Worm (Caenorhabditis elegans): ENCODE measurements around the gene nspe-3.

nspe-3 gene

ce11 chrII:12654447-12654846 lies 36.8 kb downstream of the nspe-3 start, which contains the start of gene rgs-4:
Gene rgs-4 (plus strand): TSS chrII:12654747.
- no peak for TF ChIP-seq ceh-24 (tag; optimal IDR thresholded peaks at IDR 0.05)
- TF ChIP-seq T23F11.4 (GFP tag; optimal IDR thresholded peaks at IDR 0.05), result no peak
- TF ChIP-seq ama-1 (optimal IDR thresholded peaks at IDR 0.05), result no peak
- TF ChIP-seq ceh-22 (tag; optimal IDR thresholded peaks at IDR 0.05), result no peak
- TF ChIP-seq gmeb-2 (tag; optimal IDR thresholded peaks at IDR 0.05), result no peak
- TF ChIP-seq syd-9 (tag; optimal IDR thresholded peaks at IDR 0.05), result no peak
- TF ChIP-seq hlh-15 (tag; optimal IDR thresholded peaks at IDR 0.05), result no peak
- TF ChIP-seq unc-42 (tag; optimal IDR thresholded peaks at IDR 0.05), result no peak
- TF ChIP-seq ceh-14 (tag; optimal IDR thresholded peaks at IDR 0.05), result no peak
- TF ChIP-seq ceh-48 (tag; optimal IDR thresholded peaks at IDR 0.05), result no peak
- no peak for TF ChIP-seq elt-2 (tag; optimal IDR thresholded peaks at IDR 0.05)
- TF ChIP-seq hlh-8 (tag; optimal IDR thresholded peaks at IDR 0.05), result no peak
- no peak for TF ChIP-seq nfya-1 (tag; optimal IDR thresholded peaks at IDR 0.05)
- no peak for TF ChIP-seq F13H6.1 (tag; optimal IDR thresholded peaks at IDR 0.05)
- TF ChIP-seq fax-1 (tag; optimal IDR thresholded peaks at IDR 0.05), result no peak
- no peak for TF ChIP-seq sdc-2 (tag; optimal IDR thresholded peaks at IDR 0.05)
- no peak for TF ChIP-seq ceh-30 (tag; optimal IDR thresholded peaks at IDR 0.05)
- TF ChIP-seq pax-1 (tag; optimal IDR thresholded peaks at IDR 0.05), result no peak
- no peak for TF ChIP-seq ahr-1 (tag; optimal IDR thresholded peaks at IDR 0.05)

DNA sequence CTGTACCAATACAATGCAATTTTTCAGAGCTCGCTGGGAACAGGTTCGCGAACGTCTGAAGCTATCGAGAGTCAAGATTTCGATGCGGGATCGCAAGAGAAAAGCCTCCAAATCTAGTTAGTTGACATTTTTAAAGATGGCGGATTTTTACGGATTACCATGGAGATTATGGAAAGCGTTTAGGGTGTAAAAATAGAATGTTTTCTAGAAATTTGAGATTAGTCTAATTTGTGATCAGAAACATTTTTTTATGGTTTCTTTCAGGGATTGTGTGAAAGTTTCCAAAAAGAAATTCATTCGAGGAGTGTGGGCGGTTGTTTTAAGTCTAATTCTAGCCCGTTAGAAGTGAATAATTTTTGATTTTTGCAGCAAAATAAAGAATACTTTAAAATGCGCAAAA lies 38.1 kb downstream of the nspe-3 start:
- TF ChIP-seq npax-4 (tag; optimal IDR thresholded peaks at IDR 0.05) (no peak), lim-6 (tag; optimal IDR thresholded peaks at IDR 0.05) (no peak), unc-86 (tag; optimal IDR thresholded peaks at IDR 0.05) (no peak), ceh-14 (tag; optimal IDR thresholded peaks at IDR 0.05) (no peak), nfya-1 (tag; optimal IDR thresholded peaks at IDR 0.05) (no peak), eyg-1 (tag; optimal IDR thresholded peaks at IDR 0.05) (no peak), pqm-1 (tag; optimal IDR thresholded peaks at IDR 0.05) (no peak), tbx-2 (tag; optimal IDR thresholded peaks at IDR 0.05) (no peak), sox-2 (GFP tag; IDR thresholded peaks at IDR 0.05) (no peak), nhr-232 (tag; optimal IDR thresholded peaks at IDR 0.05) (no peak)

DNA sequence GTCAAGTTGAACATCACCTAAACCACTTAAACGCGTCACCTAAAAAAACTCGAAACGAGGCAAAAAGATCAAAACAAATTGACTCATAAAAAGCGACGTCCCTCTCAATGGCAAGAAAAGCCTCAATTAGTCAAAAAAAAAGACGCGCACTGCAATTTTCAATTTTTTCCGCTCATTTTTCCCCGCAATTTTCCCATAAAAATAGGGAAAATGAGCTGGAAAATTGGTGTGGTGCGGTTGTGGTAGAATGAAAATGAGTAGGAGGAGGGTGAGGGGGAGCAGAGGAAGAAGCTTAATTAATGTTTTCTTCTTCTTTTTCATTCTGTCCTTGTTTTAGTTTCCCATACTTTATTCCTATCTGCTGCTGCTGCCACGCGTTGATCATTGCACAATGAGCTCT lies 39.9 kb downstream of the nspe-3 start:
- TF ChIP-seq ref-2 (tag; optimal IDR thresholded peaks at IDR 0.05) (no peak), ceh-14 (tag; optimal IDR thresholded peaks at IDR 0.05) (peak; percentile 63)

DNA sequence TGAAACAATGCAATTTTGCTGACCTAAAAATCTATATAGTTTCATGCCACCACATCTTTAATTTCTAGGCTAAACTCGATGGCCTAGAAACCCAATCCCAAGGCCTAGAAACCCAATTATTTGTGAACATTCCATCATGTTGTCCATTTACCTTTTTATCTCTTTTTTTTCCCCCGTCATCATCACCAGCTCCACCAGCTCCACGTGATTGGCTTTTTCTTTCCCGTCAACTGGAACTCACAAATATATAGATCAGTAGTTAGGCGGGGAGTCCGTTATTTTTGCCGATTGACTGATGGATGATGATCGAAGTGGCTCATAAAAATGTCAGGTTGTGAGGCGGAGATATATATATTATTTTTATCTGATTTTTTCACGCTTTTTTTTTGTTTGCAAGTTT lies 40.7 kb downstream of the nspe-3 start:
- TF ChIP-seq hlh-13 (GFP tag; optimal IDR thresholded peaks at IDR 0.05) (no peak), unc-55 (GFP tag; optimal IDR thresholded peaks at IDR 0.05) (no peak), ttx-3 (tag; optimal IDR thresholded peaks at IDR 0.05) (no peak), ceh-22 (tag; optimal IDR thresholded peaks at IDR 0.05) (no peak), sox-2 (GFP tag; IDR thresholded peaks at IDR 0.05) (no peak), ceh-34 (tag; optimal IDR thresholded peaks at IDR 0.05) (no peak), lim-6 (tag; optimal IDR thresholded peaks at IDR 0.05) (no peak), lin-11 (tag; optimal IDR thresholded peaks at IDR 0.05) (no peak), sox-4 (tag; optimal IDR thresholded peaks at IDR 0.05) (no peak), npax-4 (tag; optimal IDR thresholded peaks at IDR 0.05) (no peak), T23F11.4 (GFP tag; optimal IDR thresholded peaks at IDR 0.05) (no peak), K09A11.1 (tag; optimal IDR thresholded peaks at IDR 0.05; ENCODE audit: insufficient read depth) (no peak), nhr-11 (tag; optimal IDR thresholded peaks at IDR 0.05) (no peak), dve-1 (tag; optimal IDR thresholded peaks at IDR 0.05) (no peak)
